Fruit fly (Drosophila melanogaster): ENCODE results near the gene ais.
A peak's percentile ranks its signal among the peaks of the same experiment; 100 is the strongest.

The ais gene

dm6 chr3L:17757156-17758083, 47.1 kb downstream of the ais start (continued):
- TF ChIP-seq cwo (GFP tag; optimal IDR thresholded peaks at IDR 0.05) (peak; percentile 4), CG2712 (tag; optimal IDR thresholded peaks at IDR 0.05) (peak; percentile 94), CG11247 (GFP tag; IDR thresholded peaks at IDR 0.05) (0 out of 2 replicates have a peak, but pooled peaks have one; percentile 23), phol (tag; optimal IDR thresholded peaks at IDR 0.05) (peak; percentile 92), sna (GFP tag; IDR thresholded peaks at IDR 0.05; ENCODE audit: partially characterized antibody) (no peak), CG2202 (tag; optimal IDR thresholded peaks at IDR 0.05) (peak; percentile 84), ftz-f1 (GFP tag; optimal IDR thresholded peaks at IDR 0.05) (no peak), jumu (GFP tag; optimal IDR thresholded peaks at IDR 0.05) (peak; percentile 63), crp (GFP tag; optimal IDR thresholded peaks at IDR 0.05) (peak in 1 of 2 experiments; percentile 33), chm (GFP tag; IDR thresholded peaks at IDR 0.05) (peak; percentile 31; the same call in 1 of the 2 replicates), CG31388 (GFP tag; optimal IDR thresholded peaks at IDR 0.05) (peak; percentile 32), CG7556 (GFP tag; optimal IDR thresholded peaks at IDR 0.05) (peak; percentile 92), eyg (GFP tag; optimal IDR thresholded peaks at IDR 0.05) (no peak), CG34224 (GFP tag; IDR thresholded peaks at IDR 0.05; ENCODE audit: partially characterized antibody) (no peak), CkIIα-i1 (GFP tag; IDR thresholded peaks at IDR 0.05) (no peak), CG10654 (GFP tag; optimal IDR thresholded peaks at IDR 0.05) (peak; percentile 54), CG5180 (GFP tag; optimal IDR thresholded peaks at IDR 0.05) (peak; percentile 77), chif (GFP tag; optimal IDR thresholded peaks at IDR 0.05) (peak; percentile 57 to 80), mld (GFP tag; IDR thresholded peaks at IDR 0.05; ENCODE audit: partially characterized antibody) (no peak), YL-1 (GFP tag; optimal IDR thresholded peaks at IDR 0.05) (peak; percentile 46), CG14441 (GFP tag; IDR thresholded peaks at IDR 0.05) (peak; percentile 42; the same call in 1 of the 2 replicates), nau (GFP tag; optimal IDR thresholded peaks at IDR 0.05) (peak; percentile 75), tap (tag; optimal IDR thresholded peaks at IDR 0.05) (peak; percentile 56), bbx (GFP tag; IDR thresholded peaks at IDR 0.05; ENCODE audit: partially characterized antibody) (no peak), CG7839 (tag; optimal IDR thresholded peaks at IDR 0.05) (peak; percentile 88), slp2 (GFP tag; optimal IDR thresholded peaks at IDR 0.05) (peak; percentile 32), CG18599 (GFP tag; optimal IDR thresholded peaks at IDR 0.05) (peak; percentile 57), CG15514 (GFP tag; optimal IDR thresholded peaks at IDR 0.05) (peak; percentile 7), H15 (GFP tag; IDR thresholded peaks at IDR 0.05) (peak; percentile 64; the same call in 1 of the 3 replicates), CTCF (GFP tag; optimal IDR thresholded peaks at IDR 0.05) (peak; percentile 52), CG4360 (GFP tag; IDR thresholded peaks at IDR 0.05) (peak; percentile 28; the same call in 1 of the 2 replicates), CG10565 (GFP tag; optimal IDR thresholded peaks at IDR 0.05) (no peak), ash1 (GFP tag; optimal IDR thresholded peaks at IDR 0.05) (no peak), CG8290 (GFP tag; optimal IDR thresholded peaks at IDR 0.05) (peak; percentile 61), CG8290 (tag; optimal IDR thresholded peaks at IDR 0.05) (peak in 1 of 2 experiments; percentile 55), repo (GFP tag; optimal IDR thresholded peaks at IDR 0.05) (peak; percentile 39), kni (GFP tag; optimal IDR thresholded peaks at IDR 0.05) (peak; percentile 67), CG12104 (GFP tag; optimal IDR thresholded peaks at IDR 0.05) (peak; percentile 62), CoRest (tag; optimal IDR thresholded peaks at IDR 0.05) (peak; percentile 88), CG8089 (GFP tag; optimal IDR thresholded peaks at IDR 0.05) (peak; percentile 65), CG12219 (GFP tag; optimal IDR thresholded peaks at IDR 0.05) (peak; percentile 72), pfk (GFP tag; optimal IDR thresholded peaks at IDR 0.05) (no peak), Atf6 (GFP tag; IDR thresholded peaks at IDR 0.05) (no peak), lbe (GFP tag; optimal IDR thresholded peaks at IDR 0.05) (no peak), ab (GFP tag; optimal IDR thresholded peaks at IDR 0.05) (no peak), E2f2 (GFP tag; IDR thresholded peaks at IDR 0.05) (peak; percentile 51; the same call in 1 of the 2 replicates), otp (GFP tag; IDR thresholded peaks at IDR 0.05) (0 out of 3 replicates have a peak, but pooled peaks have one; percentile 57), ind (GFP tag; optimal IDR thresholded peaks at IDR 0.05) (peak; percentile 49)

All from whole organism, embryonic.